Worm (Caenorhabditis elegans): ENCODE measurements around the gene scrm-7.
"Not testable (repeated sequence)": the region's sequence is repeated elsewhere in the genome, so short reads cannot be mapped to it uniquely, and the experiment has no call there.

Gene scrm-7

DNA sequence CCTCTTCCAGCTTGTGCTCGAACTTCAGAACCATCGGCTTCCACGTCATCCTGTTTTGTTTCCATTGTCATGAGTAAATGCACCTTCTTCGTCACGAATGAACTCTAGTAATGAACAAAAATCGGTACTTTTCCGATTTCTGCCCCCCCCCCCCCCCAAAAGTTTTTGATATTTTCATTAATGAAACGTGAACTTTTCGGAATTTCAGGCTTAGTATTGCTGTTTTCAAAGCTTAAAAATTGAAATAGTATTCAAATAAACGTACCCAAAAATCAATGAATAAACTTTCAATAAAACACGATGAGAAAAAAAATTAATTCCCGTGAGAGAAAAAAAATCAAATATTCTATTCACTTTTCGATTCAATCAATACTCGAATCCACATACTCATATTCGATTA is at the start of gene scrm-7, which contains the start of gene Y50E8A.10:
Gene scrm-7 (minus strand): TSS at position 101 of the 400 bp plus-strand sequence.
Gene Y50E8A.10 (plus strand): TSS at position 353 of the 400 bp plus-strand sequence.
- TF ChIP-seq unc-62 (GFP tag; optimal IDR thresholded peaks at IDR 0.05), result no peak

DNA sequence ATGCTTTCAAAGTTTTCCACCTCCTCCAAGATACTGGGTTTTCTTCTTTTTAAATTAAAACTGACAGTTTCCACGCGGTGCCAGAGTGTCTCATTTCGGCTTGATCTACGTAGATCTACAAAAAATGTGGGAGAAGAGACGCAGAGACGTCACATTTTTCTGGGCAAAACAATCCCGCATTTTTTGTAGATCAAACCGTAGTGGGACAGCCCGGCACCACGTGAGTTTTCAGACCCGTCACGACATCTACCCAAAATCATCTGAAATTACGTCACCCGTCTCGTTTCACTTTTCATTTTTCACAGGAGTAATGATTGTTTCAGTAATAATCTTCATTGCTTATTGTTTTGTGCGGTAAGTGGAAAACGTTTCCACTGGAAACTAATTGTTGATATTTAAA is 48.9 kb upstream of the scrm-7 start:
- TF ChIP-seq unc-62 (GFP tag; optimal IDR thresholded peaks at IDR 0.05), result no peak

DNA sequence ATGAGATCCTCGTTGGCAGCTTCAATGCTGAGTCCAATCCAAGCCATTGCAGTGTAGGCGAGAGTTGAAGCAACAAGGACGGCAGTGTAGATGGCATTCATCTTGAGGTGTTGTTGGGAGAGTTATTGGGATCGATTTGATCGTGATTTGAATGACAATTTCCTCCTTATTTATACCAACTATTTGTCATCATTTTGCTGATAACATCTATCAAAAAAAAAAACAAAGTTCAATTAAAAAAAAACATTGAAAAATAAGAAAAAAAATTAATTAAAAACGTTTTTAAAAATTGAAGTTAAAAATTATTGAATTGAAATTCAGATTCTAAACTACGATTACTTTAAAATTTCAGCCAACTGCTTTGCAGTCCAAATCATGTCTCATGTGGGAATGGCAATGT is 47.4 kb upstream of the scrm-7 start, which contains the start of gene nspa-8:
Gene nspa-8 (minus strand): TSS at position 101 of the 400 bp plus-strand sequence.
- TF ChIP-seq unc-62 (GFP tag; optimal IDR thresholded peaks at IDR 0.05), result not testable (repeated sequence)

DNA sequence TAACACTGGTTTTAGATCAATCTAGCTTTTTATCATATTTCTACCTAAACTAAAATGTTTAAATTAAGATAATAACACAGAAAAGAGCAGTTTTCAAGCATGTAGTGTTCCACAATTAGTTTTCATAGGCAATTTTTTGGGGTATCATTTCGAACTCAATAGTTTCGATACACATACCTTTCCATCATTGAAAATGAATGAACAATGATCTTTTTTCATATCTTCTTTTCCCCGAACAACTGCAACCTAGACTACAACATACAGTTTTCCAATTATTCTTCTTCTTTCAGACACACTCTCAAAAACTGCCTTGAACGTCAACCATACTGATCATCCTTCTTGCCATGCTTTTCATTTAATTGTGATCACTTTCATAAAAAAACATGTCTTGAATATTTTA is 44.6 kb upstream of the scrm-7 start, which contains the start of gene W06A7.4:
Gene W06A7.4 (plus strand): TSS at position 301 of the 400 bp plus-strand sequence.
- TF ChIP-seq unc-62 (GFP tag; optimal IDR thresholded peaks at IDR 0.05), result no peak

ce11 chrV:14821553-14821952 is 42.0 kb upstream of the scrm-7 start, which contains the start of gene W06A7.2:
W06A7.2 (plus strand) TSS chrV:14821853.
- TF ChIP-seq unc-62 (GFP tag; optimal IDR thresholded peaks at IDR 0.05), result no peak

- TF ChIP-seq unc-62 (GFP tag; optimal IDR thresholded peaks at IDR 0.05), result no peak
Measured at ce11 chrV:14820314-14820713, 40.8 kb upstream of the scrm-7 start.

- no peak for TF ChIP-seq unc-62 (GFP tag; optimal IDR thresholded peaks at IDR 0.05)
Measured at ce11 chrV:14815500-14815899, 36.0 kb upstream of the scrm-7 start, which contains the start of gene rin-1. rin-1 (minus strand) TSS chrV:14815600.

DNA sequence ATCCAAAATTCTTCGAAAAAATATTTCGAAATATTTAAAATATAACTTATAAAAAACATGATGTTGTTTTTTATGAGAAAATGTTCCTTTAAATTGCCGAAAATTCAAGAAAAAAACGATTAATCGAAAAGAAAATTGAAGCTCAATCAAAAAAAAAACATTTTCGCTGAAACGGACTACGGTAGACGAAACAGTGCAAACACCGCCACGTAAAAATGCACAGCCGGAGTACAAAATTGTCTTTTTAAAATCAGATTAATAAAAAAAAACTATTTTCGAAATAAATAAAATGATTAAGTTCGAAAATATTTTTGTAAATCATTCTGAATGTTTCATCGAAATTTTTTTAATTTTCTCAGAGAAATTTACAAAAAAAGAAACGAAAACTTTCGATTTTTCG is 34.0 kb upstream of the scrm-7 start:
- TF ChIP-seq unc-62 (GFP tag; optimal IDR thresholded peaks at IDR 0.05), result no peak

ce11 chrV:14806204-14806737 is 26.7 kb upstream of the scrm-7 start:
- TF ChIP-seq unc-62 (GFP tag; optimal IDR thresholded peaks at IDR 0.05), result no peak

ce11 chrV:14800402-14800801 is 20.9 kb upstream of the scrm-7 start:
- no peak for TF ChIP-seq unc-62 (GFP tag; optimal IDR thresholded peaks at IDR 0.05)

DNA sequence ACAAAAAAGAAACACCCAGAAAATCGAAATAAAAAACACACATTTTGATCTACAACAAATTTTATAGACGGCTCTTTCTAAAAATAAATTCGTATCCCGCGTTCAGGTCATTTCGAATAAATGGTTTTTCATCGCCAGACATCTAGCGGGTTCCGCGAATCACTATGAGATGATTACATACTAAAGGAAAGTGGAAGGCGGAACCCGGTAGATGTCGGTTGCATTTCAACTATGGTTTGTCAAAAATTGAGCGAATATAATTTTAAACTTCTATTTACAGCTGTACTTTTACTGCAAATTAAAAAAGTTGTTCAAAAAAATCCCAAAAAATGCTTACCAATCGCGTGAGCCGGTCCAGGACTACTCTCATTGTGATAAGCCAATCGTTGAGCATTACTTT is 18.3 kb upstream of the scrm-7 start:
- no peak for TF ChIP-seq unc-62 (GFP tag; optimal IDR thresholded peaks at IDR 0.05)

- no peak for TF ChIP-seq unc-62 (GFP tag; optimal IDR thresholded peaks at IDR 0.05)
Measured at ce11 chrV:14793043-14793442, 13.5 kb upstream of the scrm-7 start.

DNA sequence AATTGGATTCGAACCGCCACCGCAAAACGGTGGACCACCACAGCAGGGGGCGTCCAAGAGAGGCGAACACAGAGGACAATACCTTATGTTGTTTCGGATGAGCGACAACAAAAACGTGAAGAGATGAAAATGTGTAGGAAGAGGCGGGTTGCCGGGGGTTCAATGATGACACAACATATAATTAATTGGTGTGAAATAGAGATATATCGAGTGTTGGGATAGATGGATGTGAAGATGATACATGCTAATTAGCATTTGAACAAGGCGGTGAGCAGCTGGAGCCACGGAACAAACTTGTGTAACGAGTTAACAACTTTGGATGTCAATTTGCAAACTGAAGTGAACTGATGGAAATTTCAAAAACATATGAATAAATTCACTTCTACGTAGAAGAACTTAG is 12.8 kb upstream of the scrm-7 start:
- no peak for TF ChIP-seq unc-62 (GFP tag; optimal IDR thresholded peaks at IDR 0.05)

ce11 chrV:14791703-14792102 is 12.2 kb upstream of the scrm-7 start:
- TF ChIP-seq unc-62 (GFP tag; optimal IDR thresholded peaks at IDR 0.05), result no peak

DNA sequence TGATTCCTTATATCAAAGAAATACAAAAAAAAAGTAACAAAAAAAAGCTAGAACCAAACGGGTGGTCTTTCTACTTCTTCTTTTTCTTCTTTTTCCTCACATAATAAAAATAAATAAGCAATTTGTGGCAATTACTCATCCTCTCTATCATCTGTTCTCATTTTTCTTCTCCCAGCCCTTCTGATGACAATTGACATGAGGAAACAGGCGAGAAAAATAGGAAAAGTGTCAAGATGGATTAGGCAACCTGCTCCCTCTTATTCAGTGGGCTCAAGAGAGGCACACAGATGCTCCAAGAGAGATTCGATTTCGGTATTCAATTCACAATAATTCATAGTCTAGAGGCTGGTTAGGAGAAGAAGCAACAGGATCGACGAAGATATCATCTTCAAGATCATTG is 11.2 kb upstream of the scrm-7 start:
- TF ChIP-seq unc-62 (GFP tag; optimal IDR thresholded peaks at IDR 0.05), result no peak

- TF ChIP-seq unc-62 (GFP tag; optimal IDR thresholded peaks at IDR 0.05), result no peak
Measured at ce11 chrV:14788462-14788861, 8.9 kb upstream of the scrm-7 start.

DNA sequence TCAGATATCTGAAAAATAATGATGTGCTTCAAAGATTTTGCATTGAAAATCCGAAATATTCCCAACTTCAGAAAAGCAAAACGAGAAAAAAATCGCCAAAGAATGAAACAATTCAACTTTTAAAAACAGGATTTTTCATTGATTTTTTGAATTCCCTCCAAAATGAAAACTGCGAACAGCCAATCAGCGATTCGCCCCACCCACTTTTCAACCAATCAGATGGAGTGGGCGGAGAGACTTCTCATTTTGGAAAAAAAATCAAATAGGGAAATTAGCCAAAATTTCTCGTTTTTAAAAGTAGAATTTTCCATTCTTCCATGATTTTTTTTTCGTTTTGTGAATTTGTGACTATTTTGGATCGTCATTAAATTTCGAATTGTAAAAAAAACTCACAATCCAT is 5.2 kb upstream of the scrm-7 start:
- no peak for TF ChIP-seq unc-62 (GFP tag; optimal IDR thresholded peaks at IDR 0.05)

All from whole organism, dauer.